Fruit fly (Drosophila melanogaster): Measurements from ENCODE around the gene CG7968.

Gene CG7968

DNA sequence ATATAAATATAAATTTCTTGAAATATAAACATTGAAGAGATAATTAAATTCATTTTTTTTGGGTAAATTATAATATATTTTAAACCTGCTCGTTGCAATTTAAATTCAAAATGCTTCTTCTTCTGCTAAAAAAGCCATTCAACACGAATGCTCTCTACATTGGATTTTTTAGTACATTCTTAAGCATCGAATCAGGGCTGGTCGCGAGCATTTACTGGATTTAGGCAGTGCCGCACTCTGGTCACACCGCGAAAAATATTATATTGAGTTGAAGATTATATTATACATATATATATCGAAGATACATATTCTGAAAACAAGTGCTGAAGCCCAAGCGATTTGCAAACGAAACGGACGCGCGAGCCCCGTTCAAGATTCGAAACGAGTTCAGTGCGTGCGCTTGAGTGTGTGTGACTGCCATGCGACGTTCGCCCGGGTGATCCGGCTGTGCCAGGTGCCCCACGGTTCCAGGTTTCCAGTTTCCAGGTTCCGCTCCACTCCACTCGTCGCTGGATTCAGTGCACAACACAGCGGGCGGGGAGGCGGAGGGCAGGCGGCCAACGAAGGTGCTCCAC is 35.5 kb upstream of the CG7968 start, which contains the start of gene Sos (continued):
- TF ChIP-seq pzg (GFP tag; optimal IDR thresholded peaks at IDR 0.05): peak; percentile 96
- peak; percentile 94 for TF ChIP-seq Dp (GFP tag; optimal IDR thresholded peaks at IDR 0.05)
- no peak for TF ChIP-seq Fer2 (tag; optimal IDR thresholded peaks at IDR 0.05)
- TF ChIP-seq CG5953 (GFP tag; IDR thresholded peaks at IDR 0.05): no peak
- no peak for TF ChIP-seq CG2889 (GFP tag; IDR thresholded peaks at IDR 0.05)
- no peak for TF ChIP-seq ewg (GFP tag; optimal IDR thresholded peaks at IDR 0.05)
- TF ChIP-seq slp2 (GFP tag; optimal IDR thresholded peaks at IDR 0.05): no peak
- no peak for TF ChIP-seq CG4282 (GFP tag; optimal IDR thresholded peaks at IDR 0.05)
- peak; percentile 89 for TF ChIP-seq CG7928 (GFP tag; optimal IDR thresholded peaks at IDR 0.05)
- peak; percentile 86 for TF ChIP-seq Lhr (GFP tag; optimal IDR thresholded peaks at IDR 0.05)
- TF ChIP-seq Atf3 (GFP tag; optimal IDR thresholded peaks at IDR 0.05): no peak
- TF ChIP-seq Stat92E (GFP tag; optimal IDR thresholded peaks at IDR 0.05): no peak
- TF ChIP-seq gfzf (GFP tag; optimal IDR thresholded peaks at IDR 0.05): peak; percentile 94
- peak; percentile 82 for TF ChIP-seq CG4617 (GFP tag; optimal IDR thresholded peaks at IDR 0.05; ENCODE audit: borderline replicate concordance)
- TF ChIP-seq Scr (GFP tag; IDR thresholded peaks at IDR 0.05; ENCODE audit: partially characterized antibody): peak; percentile 27; the same call in 1 of the 2 replicates
- peak; percentile 45 for TF ChIP-seq Ets97D (GFP tag; optimal IDR thresholded peaks at IDR 0.05)
- no peak for TF ChIP-seq CG14050 (GFP tag; IDR thresholded peaks at IDR 0.05)
- TF ChIP-seq CG6272 (GFP tag; IDR thresholded peaks at IDR 0.05): no peak
- TF ChIP-seq trem (tag; optimal IDR thresholded peaks at IDR 0.05): peak; percentile 73
- peak; percentile 56 for TF ChIP-seq BEAF-32 (GFP tag; optimal IDR thresholded peaks at IDR 0.05)
- TF ChIP-seq Abd-B (GFP tag; optimal IDR thresholded peaks at IDR 0.05): peak; percentile 10
- TF ChIP-seq CG16863 (GFP tag; optimal IDR thresholded peaks at IDR 0.05): no peak
- TF ChIP-seq CG12659 (GFP tag; optimal IDR thresholded peaks at IDR 0.05): peak; percentile 84
- TF ChIP-seq E2f2 (GFP tag; IDR thresholded peaks at IDR 0.05): peak; percentile 92
- TF ChIP-seq CG30020 (tag; optimal IDR thresholded peaks at IDR 0.05): no peak
- peak in 1 of 2 experiments; percentile 17 for TF ChIP-seq Pdp1 (GFP tag; optimal IDR thresholded peaks at IDR 0.05)
- TF ChIP-seq Hr3 (GFP tag; optimal IDR thresholded peaks at IDR 0.05): no peak
- TF ChIP-seq CG15514 (GFP tag; optimal IDR thresholded peaks at IDR 0.05): peak; percentile 61
- TF ChIP-seq rib (GFP tag; IDR thresholded peaks at IDR 0.05): no peak
- TF ChIP-seq sisA (GFP tag; IDR thresholded peaks at IDR 0.05): no peak
- peak; percentile 46 for TF ChIP-seq phol (tag; optimal IDR thresholded peaks at IDR 0.05)
- peak; percentile 94 for TF ChIP-seq YL-1 (GFP tag; optimal IDR thresholded peaks at IDR 0.05)
- peak; percentile 22; the same call in 1 of the 3 replicates for TF ChIP-seq knrl (GFP tag; IDR thresholded peaks at IDR 0.05; ENCODE audit: partially characterized antibody)
- no peak for TF ChIP-seq HLHmδ (GFP tag; optimal IDR thresholded peaks at IDR 0.05)
- TF ChIP-seq CG17385 (GFP tag; optimal IDR thresholded peaks at IDR 0.05): peak; percentile 99
- 0 out of 4 replicates have a peak, but pooled peaks have one; percentile 12 for TF ChIP-seq Dll (GFP tag; IDR thresholded peaks at IDR 0.05; ENCODE audit: partially characterized antibody)
- TF ChIP-seq Sry-δ (GFP tag; optimal IDR thresholded peaks at IDR 0.05): peak; percentile 32
- TF ChIP-seq CG12155 (GFP tag; optimal IDR thresholded peaks at IDR 0.05): peak; percentile 37
- no peak for TF ChIP-seq CG1602 (GFP tag; optimal IDR thresholded peaks at IDR 0.05)
- peak; percentile 9 for TF ChIP-seq CG17186 (GFP tag; optimal IDR thresholded peaks at IDR 0.05)
- peak; percentile 95 for TF ChIP-seq Myb (GFP tag; optimal IDR thresholded peaks at IDR 0.05)
- no peak for TF ChIP-seq CG6791 (GFP tag; IDR thresholded peaks at IDR 0.05; ENCODE audit: partially characterized antibody)
- peak; percentile 41; the same call in 2 of the 3 replicates for TF ChIP-seq row (GFP tag; IDR thresholded peaks at IDR 0.05)
- TF ChIP-seq CG32532 (GFP tag; IDR thresholded peaks at IDR 0.05): 0 out of 2 replicates have a peak, but pooled peaks have one; percentile 9
- TF ChIP-seq nmo (GFP tag; optimal IDR thresholded peaks at IDR 0.05): peak; percentile 55
- no peak for TF ChIP-seq toy (GFP tag; IDR thresholded peaks at IDR 0.05)
- TF ChIP-seq HmgZ (tag; optimal IDR thresholded peaks at IDR 0.05): peak; percentile 57
- TF ChIP-seq CG2116 (GFP tag; optimal IDR thresholded peaks at IDR 0.05): peak; percentile 38
- no peak for TF ChIP-seq odd (GFP tag; optimal IDR thresholded peaks at IDR 0.05)
